Fruit fly (Drosophila melanogaster): ENCODE data around the gene CtsK1.

CtsK1 gene

DNA sequence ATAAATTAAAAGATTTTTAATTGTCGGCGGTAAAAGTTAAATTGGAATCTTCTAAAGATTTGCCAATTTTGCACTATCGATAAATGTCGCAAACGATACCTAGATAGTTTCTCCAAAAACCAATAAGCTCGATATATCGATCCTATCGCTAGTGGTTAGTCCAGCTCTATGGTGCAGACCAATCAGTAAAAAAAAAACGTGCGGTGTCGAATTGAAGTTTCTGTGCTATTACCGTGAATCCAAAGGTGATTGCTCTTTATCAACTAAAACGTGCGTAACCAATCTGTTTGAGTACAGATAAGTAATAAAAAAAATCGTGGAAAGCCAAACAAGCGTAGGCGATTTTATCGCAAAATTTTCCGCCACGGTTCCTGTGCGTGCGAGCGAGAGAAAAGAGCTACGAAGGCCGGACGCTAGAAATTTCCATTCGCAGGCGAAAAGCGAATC lies 42.9 kb downstream of the CtsK1 start, which contains the start of gene Hsp110 (continued):
- no peak for TF ChIP-seq tio (GFP tag; optimal IDR thresholded peaks at IDR 0.05)
- TF ChIP-seq Nf-YB (GFP tag; optimal IDR thresholded peaks at IDR 0.05) = peak; percentile 29
- TF ChIP-seq Max (GFP tag; optimal IDR thresholded peaks at IDR 0.05) = peak; percentile 70
- no peak for TF ChIP-seq Antp (GFP tag; optimal IDR thresholded peaks at IDR 0.05)
- no peak for TF ChIP-seq Jarid2 (GFP tag; optimal IDR thresholded peaks at IDR 0.05)
- no peak for TF ChIP-seq CG7745 (tag; optimal IDR thresholded peaks at IDR 0.05)
- peak; percentile 51 for TF ChIP-seq CG2120 (GFP tag; optimal IDR thresholded peaks at IDR 0.05)
- peak; percentile 14 for TF ChIP-seq CG12155 (GFP tag; optimal IDR thresholded peaks at IDR 0.05)
- TF ChIP-seq Dek (tag; optimal IDR thresholded peaks at IDR 0.05) = peak; percentile 37
- TF ChIP-seq trem (tag; optimal IDR thresholded peaks at IDR 0.05) = peak; percentile 65
- TF ChIP-seq Opbp (GFP tag; IDR thresholded peaks at IDR 0.05; ENCODE audit: partially characterized antibody) = peak; percentile 99
- peak; percentile 7 for TF ChIP-seq repo (GFP tag; optimal IDR thresholded peaks at IDR 0.05)
- TF ChIP-seq Blimp-1 (GFP tag; optimal IDR thresholded peaks at IDR 0.05) = no peak
- TF ChIP-seq chinmo (GFP tag; IDR thresholded peaks at IDR 0.05; ENCODE audit: partially characterized antibody) = peak; percentile 99
- TF ChIP-seq oc (tag; optimal IDR thresholded peaks at IDR 0.05) = peak; percentile 3
- TF ChIP-seq CG15073 (GFP tag; optimal IDR thresholded peaks at IDR 0.05) = no peak
- TF ChIP-seq CG17359 (tag; optimal IDR thresholded peaks at IDR 0.05) = peak; percentile 37
- peak; percentile 96 for TF ChIP-seq CG2129 (GFP tag; IDR thresholded peaks at IDR 0.05; ENCODE audit: partially characterized antibody)
- TF ChIP-seq CG6272 (GFP tag; IDR thresholded peaks at IDR 0.05) = no peak
- no peak for TF ChIP-seq HLHmδ (GFP tag; optimal IDR thresholded peaks at IDR 0.05)
- no peak for TF ChIP-seq Drgx (GFP tag; IDR thresholded peaks at IDR 0.05)
- no peak for TF ChIP-seq fru (optimal IDR thresholded peaks at IDR 0.05)
- no peak for TF ChIP-seq Ssrp (tag; optimal IDR thresholded peaks at IDR 0.05)
- peak; percentile 16; the same call in 1 of the 2 replicates for TF ChIP-seq E2f1 (GFP tag; IDR thresholded peaks at IDR 0.05)
- TF ChIP-seq CG32767 (GFP tag; IDR thresholded peaks at IDR 0.05) = no peak
- peak; percentile 7 for TF ChIP-seq jumu (GFP tag; optimal IDR thresholded peaks at IDR 0.05)
- no peak for TF ChIP-seq pum (GFP tag; optimal IDR thresholded peaks at IDR 0.05)
- peak; percentile 26; the same call in 1 of the 3 replicates for TF ChIP-seq otp (GFP tag; IDR thresholded peaks at IDR 0.05)
- peak; percentile 92 for TF ChIP-seq pzg (GFP tag; optimal IDR thresholded peaks at IDR 0.05)
- TF ChIP-seq CG7372 (GFP tag; IDR thresholded peaks at IDR 0.05) = no peak
- peak; percentile 97 for TF ChIP-seq sna (GFP tag; IDR thresholded peaks at IDR 0.05; ENCODE audit: partially characterized antibody)
- TF ChIP-seq zfh2 (GFP tag; optimal IDR thresholded peaks at IDR 0.05) = peak; percentile 33
- peak; percentile 32 for TF ChIP-seq CG30020 (tag; optimal IDR thresholded peaks at IDR 0.05)
- no peak for TF ChIP-seq ttk (GFP tag; IDR thresholded peaks at IDR 0.05)
- TF ChIP-seq CG6765 (GFP tag; optimal IDR thresholded peaks at IDR 0.05) = peak; percentile 8
- no peak for TF ChIP-seq caup (GFP tag; optimal IDR thresholded peaks at IDR 0.05; ENCODE audit: severe bottlenecking)
- peak; percentile 22 for TF ChIP-seq BtbVII (GFP tag; optimal IDR thresholded peaks at IDR 0.05)
- no peak for TF ChIP-seq jing (GFP tag; optimal IDR thresholded peaks at IDR 0.05)
- TF ChIP-seq en (GFP tag; optimal IDR thresholded peaks at IDR 0.05) = no peak
- no peak for TF ChIP-seq Bdp1 (GFP tag; optimal IDR thresholded peaks at IDR 0.05)
- TF ChIP-seq ato (GFP tag; IDR thresholded peaks at IDR 0.05; ENCODE audit: partially characterized antibody) = peak; percentile 99
- peak; percentile 99 for TF ChIP-seq unc-4 (GFP tag; IDR thresholded peaks at IDR 0.05; ENCODE audit: partially characterized antibody)
- TF ChIP-seq Abd-B (GFP tag; optimal IDR thresholded peaks at IDR 0.05) = no peak
- TF ChIP-seq CG3281 (GFP tag; optimal IDR thresholded peaks at IDR 0.05) = no peak
- no peak for TF ChIP-seq zfh1 (GFP tag; IDR thresholded peaks at IDR 0.05)
- TF ChIP-seq Nf-YC (tag; optimal IDR thresholded peaks at IDR 0.05) = peak; percentile 32
- no peak for TF ChIP-seq CG7928 (GFP tag; optimal IDR thresholded peaks at IDR 0.05)
- no peak for TF ChIP-seq tx (GFP tag; optimal IDR thresholded peaks at IDR 0.05)
- TF ChIP-seq abd-A (tag; optimal IDR thresholded peaks at IDR 0.05) = no peak
- TF ChIP-seq CG30431 (GFP tag; optimal IDR thresholded peaks at IDR 0.05) = no peak

All from whole organism, embryonic.